Fruit fly (Drosophila melanogaster) whole organism, embryonic: ENCODE measurements around the gene Cht2.

Experiments used
- Bgb ChIP-seq: fragments of 200-800 bp; sonication (Bioruptor generic); IDR thresholded peaks from 2 replicates; pipeline ENCODE4 v1.3.6; 2022; ENCODE audit warnings: missing biosample characterization, missing genetic modification characterization; ENCODE audit not compliant: partially characterized antibody
- CG10979 ChIP-seq: fragments of 200-800 bp; sonication (Bioruptor generic); optimal IDR thresholded peaks from 2 replicates; lab custom pipeline; 2018; ENCODE audit warnings: missing biosample characterization, mild to moderate bottlenecking, missing genetic modification characterization, moderate library complexity
- CG12744 ChIP-seq: fragments of 200-800 bp; sonication (Bioruptor generic); optimal IDR thresholded peaks from 2 replicates; lab custom pipeline; 2016; ENCODE audit warnings: missing biosample characterization, missing genetic modification characterization
- CG2678 ChIP-seq: fragments of 200-800 bp; sonication (Bioruptor generic); optimal IDR thresholded peaks from 3 replicates; lab custom pipeline; 2019; ENCODE audit warnings: missing biosample characterization, mild to moderate bottlenecking, missing genetic modification characterization, moderate library complexity
- CG33557 ChIP-seq: fragments of 200-800 bp; sonication (Bioruptor generic); optimal IDR thresholded peaks from 2 replicates; lab custom pipeline; 2019; ENCODE audit warnings: missing biosample characterization, mild to moderate bottlenecking, missing genetic modification characterization, moderate library complexity
- CG34376 ChIP-seq: fragments of 200-800 bp; sonication (Bioruptor generic); optimal IDR thresholded peaks from 2 replicates; lab custom pipeline; 2018; ENCODE audit warnings: missing biosample characterization, mild to moderate bottlenecking, missing genetic modification characterization
- CG6689 ChIP-seq: fragments of 200-800 bp; sonication (Bioruptor generic); IDR thresholded peaks from 2 replicates; pipeline ENCODE4 v1.3.6; 2022; ENCODE audit warnings: missing biosample characterization, missing genetic modification characterization
- CG7271 ChIP-seq: fragments of 200-800 bp; sonication (Bioruptor generic); optimal IDR thresholded peaks from 2 replicates; lab custom pipeline; 2018; ENCODE audit warnings: missing biosample characterization, mild to moderate bottlenecking, missing genetic modification characterization, moderate library complexity
- CG8359 ChIP-seq: fragments of 200-800 bp; sonication (Bioruptor generic); optimal IDR thresholded peaks from 2 replicates; lab custom pipeline; 2017; ENCODE audit warnings: missing biosample characterization, mild to moderate bottlenecking, missing genetic modification characterization, borderline replicate concordance
- CG8388 ChIP-seq: fragments of 200-800 bp; sonication (Bioruptor generic); optimal IDR thresholded peaks from 2 replicates; lab custom pipeline; 2019; ENCODE audit warnings: missing biosample characterization, mild to moderate bottlenecking, missing genetic modification characterization, moderate library complexity
- CG9609 ChIP-seq: fragments of 200-800 bp; sonication (Bioruptor generic); optimal IDR thresholded peaks from 3 replicates; lab custom pipeline; 2016; ENCODE audit warnings: missing biosample characterization, missing genetic modification characterization
- Dek ChIP-seq: fragments of 200-800 bp; sonication (Bioruptor generic); optimal IDR thresholded peaks from 3 replicates; lab custom pipeline; 2019; ENCODE audit warnings: missing biosample characterization, mild to moderate bottlenecking, missing genetic modification characterization, moderate library complexity
- GATAe ChIP-seq: fragments of 200-800 bp; sonication (Bioruptor generic); conservative IDR thresholded peaks from 2 replicates; pipeline ENCODE4 v1.3.6; 2022; ENCODE audit warnings: missing biosample characterization, missing genetic modification characterization
- Gsc ChIP-seq: fragments of 200-800 bp; sonication (Bioruptor generic); IDR thresholded peaks from 2 replicates; pipeline ENCODE4 v1.3.6; 2022; ENCODE audit warnings: missing biosample characterization, missing genetic modification characterization
- HLH4C ChIP-seq: fragments of 200-800 bp; sonication (Bioruptor generic); IDR thresholded peaks from 3 replicates; pipeline ENCODE4 v1.3.6; 2022; ENCODE audit warnings: missing biosample characterization, missing genetic modification characterization; ENCODE audit not compliant: partially characterized antibody
- Hmr ChIP-seq: fragments of 200-800 bp; sonication (Bioruptor generic); optimal IDR thresholded peaks from 3 replicates; lab custom pipeline; 2017; ENCODE audit warnings: mild to moderate bottlenecking, missing biosample characterization, missing genetic modification reagents, missing genetic modification characterization
- MBD-R2 ChIP-seq: fragments of 200-800 bp; sonication (Bioruptor generic); IDR thresholded peaks from 2 replicates; pipeline ENCODE4 v1.3.6; 2022; ENCODE audit warnings: missing biosample characterization, missing genetic modification characterization
- Med ChIP-seq: fragments of 200-800 bp; sonication (Bioruptor generic); peaks from one replicate; lab custom pipeline; 2016; ENCODE audit warnings: missing biosample characterization, missing genetic modification characterization, mild to moderate bottlenecking, inconsistent platforms, moderate library complexity
- NC2β ChIP-seq: fragments of 200-800 bp; sonication (Bioruptor generic); optimal IDR thresholded peaks from 2 replicates; lab custom pipeline; 2016; ENCODE audit warnings: missing biosample characterization, missing genetic modification characterization
- Nf-YB ChIP-seq: fragments of 200-800 bp; sonication (Bioruptor generic); optimal IDR thresholded peaks from 3 replicates; lab custom pipeline; 2019; ENCODE audit warnings: missing biosample characterization, mild to moderate bottlenecking, missing genetic modification characterization, moderate library complexity
- NfI ChIP-seq: fragments of 200-800 bp; sonication (Bioruptor generic); optimal IDR thresholded peaks from 3 replicates; lab custom pipeline; 2018; ENCODE audit warnings: missing biosample characterization, mild to moderate bottlenecking, missing genetic modification characterization, moderate library complexity
- Oli ChIP-seq: fragments of 200-800 bp; sonication (Bioruptor generic); optimal IDR thresholded peaks from 2 replicates; lab custom pipeline; 2018; ENCODE audit warnings: missing biosample characterization, mild to moderate bottlenecking, missing genetic modification characterization, moderate library complexity
- YL-1 ChIP-seq: fragments of 200-800 bp; sonication (Bioruptor generic); optimal IDR thresholded peaks from 3 replicates; lab custom pipeline; 2017; ENCODE audit warnings: missing biosample characterization, mild to moderate bottlenecking, missing genetic modification characterization
- cad ChIP-seq: fragments of >200 bp; optimal IDR thresholded peaks from 2 replicates; lab custom pipeline; 2017; ENCODE audit warnings: missing biosample characterization, missing genetic modification characterization
- chif ChIP-seq, 2 experiments: fragments of 200-800 bp; sonication (Bioruptor generic); optimal IDR thresholded peaks; 3 replicates each; lab custom pipeline; 2016; ENCODE audit warnings: missing biosample characterization in 2 of 2, missing genetic modification characterization in 2 of 2
- crol ChIP-seq: fragments of 200-800 bp; sonication (Bioruptor generic); IDR thresholded peaks from 2 replicates; pipeline ENCODE4 v1.3.6; 2022; ENCODE audit warnings: missing biosample characterization, missing genetic modification characterization
- emc ChIP-seq: fragments of 200-800 bp; sonication (Bioruptor generic); optimal IDR thresholded peaks from 2 replicates; lab custom pipeline; 2016; ENCODE audit warnings: missing biosample characterization, missing genetic modification characterization
- eve ChIP-seq, 2 experiments: fragments of >200 bp; optimal IDR thresholded peaks; 2 replicates each; lab custom pipeline; 2017; ENCODE audit warnings: missing biosample characterization in 2 of 2, missing genetic modification characterization in 2 of 2
- ewg ChIP-seq: fragments of 200-800 bp; sonication (Bioruptor generic); optimal IDR thresholded peaks from 3 replicates; lab custom pipeline; 2017; ENCODE audit warnings: mild to moderate bottlenecking, missing biosample characterization, missing genetic modification reagents, missing genetic modification characterization
- exex ChIP-seq: fragments of 200-800 bp; sonication (Bioruptor generic); optimal IDR thresholded peaks from 4 replicates; lab custom pipeline; 2018; ENCODE audit warnings: missing biosample characterization, mild to moderate bottlenecking, missing genetic modification characterization, moderate library complexity
- fd102C ChIP-seq: fragments of 200-800 bp; sonication (Bioruptor generic); optimal IDR thresholded peaks from 2 replicates; lab custom pipeline; 2018; ENCODE audit warnings: missing biosample characterization, mild to moderate bottlenecking, missing genetic modification characterization, moderate library complexity
- ftz-f1 ChIP-seq: fragments of 200-800 bp; sonication (Bioruptor generic); optimal IDR thresholded peaks from 2 replicates; lab custom pipeline; 2016; ENCODE audit warnings: missing biosample characterization, missing genetic modification characterization
- gfzf ChIP-seq: fragments of 200-800 bp; sonication (Bioruptor generic); optimal IDR thresholded peaks from 2 replicates; lab custom pipeline; 2016; ENCODE audit warnings: missing biosample characterization, mild to moderate bottlenecking, missing genetic modification characterization, moderate library complexity
- grn ChIP-seq: fragments of 200-800 bp; sonication (Bioruptor generic); optimal IDR thresholded peaks from 3 replicates; lab custom pipeline; 2017; ENCODE audit warnings: missing biosample characterization, missing genetic modification characterization
- jing ChIP-seq: fragments of 200-800 bp; sonication (Bioruptor generic); optimal IDR thresholded peaks from 2 replicates; lab custom pipeline; 2018; ENCODE audit warnings: missing biosample characterization, mild to moderate bottlenecking, missing genetic modification characterization
- jumu ChIP-seq: fragments of 200-800 bp; sonication (Bioruptor generic); optimal IDR thresholded peaks from 3 replicates; lab custom pipeline; 2016; ENCODE audit warnings: missing biosample characterization, missing genetic modification characterization
- klu ChIP-seq: fragments of 200-800 bp; sonication (Bioruptor generic); IDR thresholded peaks from 2 replicates; pipeline ENCODE4 v1.3.6; 2022; ENCODE audit warnings: missing biosample characterization, missing genetic modification characterization
- lab ChIP-seq: fragments of 200-800 bp; sonication (Bioruptor generic); optimal IDR thresholded peaks from 3 replicates; lab custom pipeline; 2017; ENCODE audit warnings: missing biosample characterization, missing genetic modification characterization, mild to moderate bottlenecking, moderate library complexity, missing genetic modification reagents
- nmo ChIP-seq: fragments of 200-800 bp; sonication (Bioruptor generic); optimal IDR thresholded peaks from 2 replicates; lab custom pipeline; 2018; ENCODE audit warnings: missing biosample characterization, mild to moderate bottlenecking, missing genetic modification characterization, moderate library complexity
- pita ChIP-seq: fragments of 200-800 bp; sonication (Bioruptor generic); optimal IDR thresholded peaks from 2 replicates; lab custom pipeline; 2017; ENCODE audit warnings: missing biosample characterization, mild to moderate bottlenecking, missing genetic modification characterization
- pzg ChIP-seq: fragments of 200-800 bp; sonication (Bioruptor generic); optimal IDR thresholded peaks from 3 replicates; lab custom pipeline; 2018; ENCODE audit warnings: missing biosample characterization, mild to moderate bottlenecking, missing genetic modification characterization, moderate library complexity
- ranshi ChIP-seq: fragments of 200-800 bp; sonication (Bioruptor generic); IDR thresholded peaks from 2 replicates; pipeline ENCODE4 v1.3.6; 2022; ENCODE audit warnings: missing biosample characterization, missing genetic modification characterization
- ro ChIP-seq: fragments of 200-800 bp; sonication (Bioruptor generic); IDR thresholded peaks from 2 replicates; pipeline ENCODE4 v1.3.6; 2022; ENCODE audit warnings: missing biosample characterization, missing genetic modification characterization
- sd ChIP-seq: fragments of 200-800 bp; sonication (Bioruptor generic); optimal IDR thresholded peaks from 3 replicates; lab custom pipeline; 2018; ENCODE audit warnings: missing biosample characterization, mild to moderate bottlenecking, missing genetic modification characterization, moderate library complexity
- sr ChIP-seq: fragments of 200-800 bp; sonication (Bioruptor generic); IDR thresholded peaks from 3 replicates; pipeline ENCODE4 v1.3.6; 2022; ENCODE audit warnings: missing biosample characterization, missing genetic modification characterization
- stwl ChIP-seq: fragments of 200-800 bp; sonication (Bioruptor generic); optimal IDR thresholded peaks from 3 replicates; lab custom pipeline; 2018; ENCODE audit warnings: missing biosample characterization, mild to moderate bottlenecking, missing genetic modification characterization, moderate library complexity
- tll ChIP-seq, 2 experiments: fragments of 200-800 bp in 1 of 2; fragments of >200 bp in 1 of 2; sonication (Bioruptor generic) in 1 of 2; optimal IDR thresholded peaks; 2 replicates each; lab custom pipeline; 2017 to 2019; ENCODE audit warnings: missing biosample characterization in 2 of 2, missing genetic modification characterization in 2 of 2, mild to moderate bottlenecking in 1 of 2, moderate library complexity in 1 of 2
- twi ChIP-seq: fragments of 200-800 bp; optimal IDR thresholded peaks from 2 replicates; lab custom pipeline; 2019; ENCODE audit warnings: missing biosample characterization, mild to moderate bottlenecking, missing genetic modification characterization, moderate library complexity
- vnd ChIP-seq: fragments of 200-800 bp; sonication (Bioruptor generic); IDR thresholded peaks from 3 replicates; pipeline ENCODE4 v1.3.6; 2022; ENCODE audit warnings: missing biosample characterization, missing genetic modification characterization; ENCODE audit not compliant: partially characterized antibody
- zen2 ChIP-seq: fragments of 200-800 bp; sonication (Bioruptor generic); IDR thresholded peaks from 3 replicates; pipeline ENCODE4 v1.3.6; 2022; ENCODE audit warnings: missing biosample characterization, missing genetic modification characterization; ENCODE audit not compliant: partially characterized antibody

Gene Cht2

DNA sequence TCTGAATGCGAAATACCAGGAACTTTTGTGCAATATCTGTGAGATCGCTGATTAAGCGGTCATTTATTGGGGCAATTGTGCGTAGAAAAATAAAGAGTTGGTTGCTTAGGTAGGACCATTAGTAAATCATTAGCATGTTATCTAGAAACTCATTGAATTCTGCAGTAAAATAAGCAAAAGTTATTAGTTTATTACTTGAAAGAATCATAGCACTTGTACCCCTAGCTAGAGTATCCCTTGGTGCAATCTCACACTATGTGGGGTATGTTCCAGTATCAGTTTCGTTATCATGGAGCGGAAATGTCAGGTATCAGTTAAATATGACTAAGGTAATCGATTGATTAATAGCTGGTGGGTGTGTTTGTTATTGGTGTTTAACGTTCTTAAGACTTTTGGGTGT is 10.3 kb downstream of the Cht2 start (continued):
- no peak for TF ChIP-seq Oli (tag; lab: Kevin White, UChicago)
- TF ChIP-seq exex (tag; lab: Kevin White, UChicago), result peak; percentile 89
- no peak for TF ChIP-seq pita (GFP tag; lab: Kevin White, UChicago)
- no peak for TF ChIP-seq ewg (GFP tag; lab: Kevin White, UChicago)
- no peak for TF ChIP-seq jumu
- no peak for TF ChIP-seq nmo (GFP tag; lab: Kevin White, UChicago)
- no peak for TF ChIP-seq MBD-R2 (GFP tag; lab: Robert Waterston, UW)
- TF ChIP-seq GATAe (GFP tag; lab: Robert Waterston, UW), result peak; percentile 46; the same call in 1 of the 2 replicates
- TF ChIP-seq NfI (GFP tag; lab: Kevin White, UChicago), result no peak
- no peak for TF ChIP-seq HLH4C (GFP tag; lab: Robert Waterston, UW)
- no peak for TF ChIP-seq sr
- no peak for TF ChIP-seq CG7271
- no peak for TF ChIP-seq ftz-f1 (GFP tag; lab: Kevin White, UChicago)
- TF ChIP-seq CG8388 (GFP tag; lab: Kevin White, UChicago), result no peak
- TF ChIP-seq lab (GFP tag; lab: Kevin White, UChicago), result peak; percentile 58
- no peak for TF ChIP-seq Med (GFP tag; lab: Kevin White, UChicago)
- TF ChIP-seq YL-1, result no peak
- TF ChIP-seq CG34376, result peak; percentile 42
- no peak for TF ChIP-seq Bgb (GFP tag; lab: Robert Waterston, UW)
- no peak for TF ChIP-seq ro
- no peak for TF ChIP-seq zen2 (GFP tag; lab: Robert Waterston, UW)
- no peak for TF ChIP-seq Gsc
- TF ChIP-seq sd (tag; lab: Kevin White, UChicago), result peak; percentile 21
- TF ChIP-seq Dek (tag; lab: Kevin White, UChicago), result no peak
- no peak for TF ChIP-seq stwl (tag; lab: Kevin White, UChicago)
- no peak for TF ChIP-seq CG12744 (GFP tag; lab: Kevin White, UChicago)
- TF ChIP-seq Hmr (GFP tag; lab: Kevin White, UChicago), result peak; percentile 12
- TF ChIP-seq CG9609 (GFP tag; lab: Kevin White, UChicago), result no peak
- no peak for TF ChIP-seq CG6689 (GFP tag; lab: Robert Waterston, UW)
- TF ChIP-seq CG33557 (GFP tag; lab: Kevin White, UChicago), result no peak
- no peak for TF ChIP-seq ranshi
- TF ChIP-seq CG2678, result peak; percentile 26
- TF ChIP-seq emc, result no peak
- TF ChIP-seq twi, result no peak
- TF ChIP-seq CG10979 (tag; lab: Kevin White, UChicago), result no peak
- TF ChIP-seq cad (GFP tag; lab: Kevin White, UChicago), result no peak
- TF ChIP-seq klu, result no peak
- no peak for TF ChIP-seq NC2β
- peak; percentile 81 for TF ChIP-seq grn (GFP tag; lab: Kevin White, UChicago)
- TF ChIP-seq Nf-YB, result no peak
- TF ChIP-seq tll (GFP tag; optimal IDR thresholded peaks at IDR 0.05; lab: Kevin White, UChicago), result no peak
- TF ChIP-seq gfzf (GFP tag; lab: Kevin White, UChicago), result no peak
- no peak for TF ChIP-seq eve (GFP tag; optimal IDR thresholded peaks at IDR 0.05; lab: Kevin White, UChicago)
- TF ChIP-seq CG8359 (GFP tag; lab: Kevin White, UChicago), result no peak
- no peak for TF ChIP-seq crol (GFP tag; lab: Robert Waterston, UW)
- TF ChIP-seq fd102C (GFP tag; lab: Kevin White, UChicago), result no peak
- no peak for TF ChIP-seq pzg (GFP tag; lab: Kevin White, UChicago)
- TF ChIP-seq jing (GFP tag; lab: Kevin White, UChicago), result no peak
- TF ChIP-seq vnd, result no peak
- no peak for TF ChIP-seq chif (GFP tag; optimal IDR thresholded peaks at IDR 0.05; lab: Kevin White, UChicago)
